Worm (Caenorhabditis elegans): ENCODE data around the gene cct-4.
A peak's percentile ranks its signal among the peaks of the same experiment; 100 is the strongest.

The cct-4 gene

DNA sequence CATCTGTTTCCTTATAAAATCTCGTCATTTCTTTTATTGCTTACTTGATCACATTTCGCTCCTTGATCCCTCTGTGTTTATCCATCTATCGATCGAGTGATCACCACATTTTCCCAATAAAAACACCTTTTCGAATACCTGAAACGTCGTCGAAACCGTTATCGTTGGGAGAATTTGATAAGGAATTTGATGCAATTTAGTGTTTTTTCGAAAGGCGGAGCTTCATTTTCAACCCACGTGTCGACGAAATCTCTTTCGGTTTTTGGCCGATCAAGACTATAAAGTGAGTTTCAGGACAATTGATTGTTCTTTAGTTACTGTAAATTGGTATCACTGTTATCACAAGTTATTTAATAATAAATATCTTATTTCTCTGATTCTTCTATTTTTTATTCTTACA, 18.8 kb upstream of the cct-4 start, which contains the start of gene srdh-1:
TSS of gene srdh-1 (plus strand) at position 43 of the 400 bp plus-strand sequence.
- TF ChIP-seq nhr-43 (tag; optimal IDR thresholded peaks at IDR 0.05; ENCODE audit: poor library complexity, severe bottlenecking) (peak; percentile 13), nhr-76 (tag; optimal IDR thresholded peaks at IDR 0.05) (no peak)

DNA sequence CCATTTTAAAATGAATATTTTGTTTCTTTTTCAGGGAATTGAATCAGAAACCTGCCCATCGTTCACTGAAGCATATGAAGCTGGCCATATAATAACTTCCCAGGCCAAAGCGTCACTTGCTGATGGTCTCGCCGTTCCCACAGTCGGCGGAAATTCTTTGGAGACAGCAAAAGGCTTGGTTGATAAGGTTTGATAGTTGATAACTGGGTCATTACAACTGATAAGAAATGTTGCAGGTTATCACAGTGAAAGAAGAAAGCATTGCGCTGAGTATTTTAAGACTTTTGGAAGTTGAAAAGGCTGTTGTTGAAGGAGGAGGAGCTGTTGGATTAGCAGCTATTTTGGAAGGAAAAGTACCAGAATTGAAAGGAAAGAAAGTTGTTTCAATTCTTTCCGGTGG, 16.9 kb upstream of the cct-4 start:
- TF ChIP-seq pqm-1 (tag; optimal IDR thresholded peaks at IDR 0.05) = peak; percentile 12
- TF ChIP-seq elt-3 (tag; optimal IDR thresholded peaks at IDR 0.05) = peak in 2 of 3 experiments; percentile 29 to 63
- TF ChIP-seq nhr-25 (tag; optimal IDR thresholded peaks at IDR 0.05) = no peak
- TF ChIP-seq snpc-4 (tag; optimal IDR thresholded peaks at IDR 0.05) = no peak
- TF ChIP-seq nhr-23 (tag; optimal IDR thresholded peaks at IDR 0.05) = peak; percentile 13
- TF ChIP-seq elt-2 (tag; optimal IDR thresholded peaks at IDR 0.05) = peak; percentile 82

DNA sequence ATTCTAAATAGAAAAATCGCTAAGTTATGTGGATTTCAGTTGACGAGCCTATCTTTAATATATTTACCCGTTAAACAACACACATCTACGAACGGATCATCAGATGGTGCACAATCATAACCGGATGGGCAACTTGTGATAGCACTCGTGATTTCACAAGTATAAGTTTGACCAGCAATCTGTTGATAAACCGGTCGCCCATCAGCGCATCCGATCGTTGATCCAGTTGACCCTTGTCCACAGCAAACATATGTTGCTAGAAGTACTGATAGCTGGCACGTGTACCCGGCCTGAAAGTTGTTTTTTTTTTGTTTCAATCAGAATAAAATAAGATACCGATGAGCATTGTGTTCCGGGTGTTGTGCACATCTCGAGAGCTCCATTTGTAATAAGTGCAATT, 15.8 kb upstream of the cct-4 start:
- TF ChIP-seq lin-39 (tag; optimal IDR thresholded peaks at IDR 0.05) (no peak), sea-2 (GFP tag; optimal IDR thresholded peaks at IDR 0.05) (no peak), nhr-43 (tag; optimal IDR thresholded peaks at IDR 0.05; ENCODE audit: poor library complexity, severe bottlenecking) (peak; percentile 2)

DNA sequence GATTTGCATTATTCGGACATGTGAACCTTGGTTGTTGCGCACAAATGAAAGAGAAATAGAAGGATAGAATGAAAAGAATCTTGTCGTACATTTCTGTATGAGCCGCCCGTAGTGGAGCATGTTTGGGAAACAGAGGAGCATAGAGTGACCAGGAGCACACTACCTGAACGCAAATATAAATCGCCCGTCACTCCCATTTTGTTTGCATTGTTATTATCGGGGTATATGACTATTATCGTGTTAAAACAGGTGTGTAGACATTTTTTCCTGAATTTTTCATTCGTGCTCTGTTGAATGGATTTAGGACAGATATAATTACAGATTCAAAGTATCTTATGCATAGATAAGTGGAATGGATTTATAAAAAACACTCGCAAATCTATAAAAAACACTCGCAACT, 14.1 kb upstream of the cct-4 start, which contains the start of gene K01C8.2:
TSS of gene K01C8.2 (minus strand) at position 101 of the 400 bp plus-strand sequence.
- TF ChIP-seq fkh-2 (tag; optimal IDR thresholded peaks at IDR 0.05) (no peak), ceh-9 (tag; optimal IDR thresholded peaks at IDR 0.05) (no peak), ceh-82 (tag; optimal IDR thresholded peaks at IDR 0.05) (no peak), nhr-25 (tag; optimal IDR thresholded peaks at IDR 0.05) (no peak), ceh-28 (tag; optimal IDR thresholded peaks at IDR 0.05) (no peak), aly-2 (tag; optimal IDR thresholded peaks at IDR 0.05) (no peak), hmg-11 (tag; optimal IDR thresholded peaks at IDR 0.05) (no peak), tbx-2 (tag; optimal IDR thresholded peaks at IDR 0.05) (no peak), daf-12 (tag; optimal IDR thresholded peaks at IDR 0.05) (no peak), ztf-4 (tag; optimal IDR thresholded peaks at IDR 0.05) (no peak), nhr-12 (tag; optimal IDR thresholded peaks at IDR 0.05) (no peak), ZK546.5 (tag; optimal IDR thresholded peaks at IDR 0.05) (no peak), skn-1 (tag; optimal IDR thresholded peaks at IDR 0.05) (no peak), nhr-23 (tag; optimal IDR thresholded peaks at IDR 0.05) (no peak), jun-1 (tag; optimal IDR thresholded peaks at IDR 0.05) (no peak), nhr-237 (tag; optimal IDR thresholded peaks at IDR 0.05) (no peak), unc-62 (GFP tag; optimal IDR thresholded peaks at IDR 0.05) (no peak), pha-4 (tag; optimal IDR thresholded peaks at IDR 0.05) (no peak), nhr-77 (tag; optimal IDR thresholded peaks at IDR 0.05) (no peak)

DNA sequence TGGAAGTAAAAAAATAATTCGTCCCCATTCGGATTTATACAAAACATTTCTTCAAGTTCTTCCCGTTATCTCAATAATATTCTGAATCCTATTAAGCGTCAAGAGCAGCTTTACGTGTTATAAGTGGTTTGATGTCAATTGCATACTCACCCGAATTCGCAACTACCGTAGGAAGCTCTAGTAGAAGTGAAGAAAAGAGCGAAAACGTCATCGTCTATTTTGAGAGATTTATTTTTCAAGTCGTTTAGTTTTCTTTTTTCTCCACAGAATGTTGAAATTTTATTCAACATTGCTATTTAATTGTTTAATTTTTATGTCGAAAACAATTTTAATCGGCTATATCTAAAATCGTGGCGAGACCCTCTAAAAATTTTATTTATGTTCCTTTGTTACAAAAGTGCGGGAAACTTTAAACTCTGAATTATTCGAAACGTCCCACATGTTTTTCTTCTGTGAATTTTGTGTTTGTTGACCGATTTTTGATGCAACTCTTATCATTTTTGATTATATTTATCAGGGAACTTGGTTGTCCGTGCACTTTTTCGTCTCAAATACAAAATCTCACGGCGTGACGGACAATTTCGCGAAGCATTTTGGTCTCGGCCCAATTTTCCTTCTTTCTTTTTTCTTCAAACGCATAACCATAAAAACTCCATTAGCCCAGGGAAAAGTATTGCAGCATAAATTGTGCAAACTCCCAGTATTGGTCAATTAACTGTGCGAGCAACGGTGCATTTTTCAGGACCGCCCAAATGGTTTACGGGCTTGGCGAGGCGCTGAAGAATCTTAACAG, 13.4 kb upstream of the cct-4 start, which contains the start of gene tdc-1:
TSS of gene tdc-1 (plus strand) at position 743 of the 793 bp plus-strand sequence.
- no peak for TF ChIP-seq pha-4 (tag; optimal IDR thresholded peaks at IDR 0.05)
- no peak for TF ChIP-seq pqm-1 (tag; optimal IDR thresholded peaks at IDR 0.05)
- TF ChIP-seq R02D3.7 (tag; optimal IDR thresholded peaks at IDR 0.05) = no peak
- no peak for TF ChIP-seq ceh-28 (tag; optimal IDR thresholded peaks at IDR 0.05)
- no peak for TF ChIP-seq tbx-2 (tag; optimal IDR thresholded peaks at IDR 0.05)
- TF ChIP-seq nhr-77 (tag; optimal IDR thresholded peaks at IDR 0.05) = no peak
- no peak for TF ChIP-seq ceh-9 (tag; optimal IDR thresholded peaks at IDR 0.05)
- no peak for TF ChIP-seq ceh-82 (tag; optimal IDR thresholded peaks at IDR 0.05)
- TF ChIP-seq eor-1 (tag; optimal IDR thresholded peaks at IDR 0.05) = no peak
- no peak for TF ChIP-seq nhr-25 (tag; optimal IDR thresholded peaks at IDR 0.05)
- no peak for TF ChIP-seq skn-1 (tag; optimal IDR thresholded peaks at IDR 0.05)
- no peak for TF ChIP-seq nhr-76 (tag; optimal IDR thresholded peaks at IDR 0.05)

DNA sequence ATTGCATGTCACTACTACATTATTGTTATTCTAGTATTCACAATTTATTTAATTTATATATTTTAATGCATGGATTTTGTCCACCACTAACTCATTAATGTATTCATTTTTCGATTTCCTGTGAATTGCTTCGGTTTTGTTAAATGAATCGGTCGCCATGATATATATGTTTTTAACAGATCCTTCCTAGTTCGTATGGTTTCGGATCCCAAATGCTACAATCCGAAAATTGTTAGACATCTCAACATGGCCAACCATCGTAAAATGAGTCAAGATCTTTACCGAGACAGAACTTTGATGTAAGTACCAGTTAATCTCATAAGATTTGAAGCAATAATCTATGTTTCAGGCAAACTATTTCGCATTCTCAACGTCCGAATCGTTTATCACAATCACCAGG, 10.4 kb upstream of the cct-4 start:
- no peak for TF ChIP-seq egl-5 (tag; optimal IDR thresholded peaks at IDR 0.05)
- no peak for TF ChIP-seq pha-4 (tag; optimal IDR thresholded peaks at IDR 0.05)
- TF ChIP-seq unc-62 (GFP tag; optimal IDR thresholded peaks at IDR 0.05) = no peak
- TF ChIP-seq sea-2 (GFP tag; optimal IDR thresholded peaks at IDR 0.05) = no peak
- no peak for TF ChIP-seq nhr-28 (tag; optimal IDR thresholded peaks at IDR 0.05)
- no peak for TF ChIP-seq nhr-23 (tag; optimal IDR thresholded peaks at IDR 0.05)
- TF ChIP-seq jun-1 (tag; optimal IDR thresholded peaks at IDR 0.05) = no peak
- no peak for TF ChIP-seq lin-39 (tag; optimal IDR thresholded peaks at IDR 0.05)
- TF ChIP-seq ceh-28 (tag; optimal IDR thresholded peaks at IDR 0.05) = no peak
- TF ChIP-seq zag-1 (tag; optimal IDR thresholded peaks at IDR 0.05) = no peak

Measured in whole organism, L3 larva.